Worm (Caenorhabditis elegans): Measurements from ENCODE around the gene nhr-226.
"Not testable (repeated sequence)": the region's sequence is repeated elsewhere in the genome, so short reads cannot be mapped to it uniquely, and the experiment has no call there.

nhr-226 gene

DNA sequence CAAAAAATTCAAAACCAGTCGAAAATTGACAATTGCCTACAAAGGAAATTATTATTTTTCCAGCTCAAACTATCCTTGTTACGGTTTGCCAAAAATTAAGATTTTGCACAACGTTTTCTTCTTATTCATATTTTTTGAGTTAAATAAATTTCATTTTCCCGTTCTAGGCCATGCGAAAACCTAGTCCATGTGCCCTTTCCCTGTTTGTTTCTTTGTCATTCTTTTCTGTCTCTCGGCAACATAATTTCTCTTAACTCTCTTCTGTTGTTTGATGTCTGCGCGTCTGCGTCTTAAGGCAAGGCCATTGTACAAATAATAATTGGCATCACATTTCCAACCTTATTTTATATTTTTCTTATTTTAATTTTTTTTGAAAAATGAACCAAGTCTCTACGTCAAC lies 13.2 kb upstream of the nhr-226 start, which contains the start of gene nhr-228:
TSS of gene nhr-228 (plus strand) at position 261 of the 400 bp plus-strand sequence.
- TF ChIP-seq unc-62 (GFP tag; optimal IDR thresholded peaks at IDR 0.05): no peak

DNA sequence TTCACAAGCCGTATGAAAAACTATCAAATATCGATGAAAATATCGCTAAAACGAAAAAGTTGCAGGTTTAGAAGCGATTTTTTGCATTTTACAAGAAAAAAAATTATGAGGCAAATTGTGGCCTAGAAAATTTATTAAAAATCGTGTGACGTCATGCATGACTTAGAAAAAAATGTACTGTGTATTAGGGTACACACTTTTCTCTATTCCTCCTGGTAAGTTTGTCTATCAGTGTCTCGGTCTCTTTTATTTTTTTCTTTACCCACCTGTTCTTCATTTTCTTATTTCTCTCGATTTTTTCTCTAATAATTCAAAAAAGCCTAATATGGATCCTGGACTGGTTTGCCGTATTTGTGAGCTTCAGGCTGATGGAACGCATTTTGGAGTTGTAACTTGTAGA lies 9.6 kb upstream of the nhr-226 start, which contains the start of gene nhr-227:
TSS of gene nhr-227 (plus strand) at position 326 of the 400 bp plus-strand sequence.
- TF ChIP-seq unc-62 (GFP tag; optimal IDR thresholded peaks at IDR 0.05): no peak

DNA sequence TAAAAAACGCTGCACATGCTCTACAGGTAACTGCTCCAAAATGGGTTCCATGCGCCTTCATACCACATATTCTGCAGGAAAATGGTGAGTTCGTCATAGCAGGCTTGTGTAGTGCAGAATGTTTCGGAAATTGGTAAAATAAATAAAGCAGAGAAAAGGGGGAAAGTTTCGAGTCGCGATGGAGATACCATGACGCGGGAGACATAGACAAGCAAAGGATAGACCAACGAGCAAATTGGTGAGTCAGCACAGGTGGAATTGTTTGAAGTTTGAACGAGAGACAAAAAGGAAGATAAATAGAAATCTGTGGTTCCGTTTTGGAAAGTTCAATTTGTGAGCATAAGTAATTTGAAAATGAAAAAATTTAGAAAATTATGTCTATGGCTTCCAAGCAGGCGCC lies 4.3 kb upstream of the nhr-226 start, which contains the start of gene nhr-225:
TSS of gene nhr-225 (minus strand) at position 146 of the 400 bp plus-strand sequence.
- no peak for TF ChIP-seq unc-62 (GFP tag; optimal IDR thresholded peaks at IDR 0.05)

DNA sequence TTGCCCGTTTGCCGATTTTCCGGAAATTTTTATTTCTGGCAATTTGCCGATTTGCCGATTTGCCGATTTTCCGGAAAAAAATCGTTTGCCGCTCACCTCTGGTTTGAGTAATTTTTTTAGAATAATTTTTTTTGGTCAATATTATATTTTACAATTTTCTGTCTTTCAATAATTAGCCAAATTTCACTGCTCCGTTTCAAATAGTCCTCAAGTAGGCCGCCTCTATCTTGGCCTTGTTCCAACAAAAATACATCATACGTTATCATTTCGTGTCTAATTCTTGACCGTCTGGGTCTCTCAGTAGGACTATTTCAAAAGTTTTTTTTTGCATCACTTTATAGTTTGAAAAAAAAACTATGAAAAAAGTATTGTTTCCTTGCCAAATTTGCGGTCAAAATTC lies 2.4 kb upstream of the nhr-226 start, which contains the start of gene nhr-115:
TSS of gene nhr-115 (plus strand) at position 301 of the 400 bp plus-strand sequence.
- no peak for TF ChIP-seq unc-62 (GFP tag; optimal IDR thresholded peaks at IDR 0.05)

DNA sequence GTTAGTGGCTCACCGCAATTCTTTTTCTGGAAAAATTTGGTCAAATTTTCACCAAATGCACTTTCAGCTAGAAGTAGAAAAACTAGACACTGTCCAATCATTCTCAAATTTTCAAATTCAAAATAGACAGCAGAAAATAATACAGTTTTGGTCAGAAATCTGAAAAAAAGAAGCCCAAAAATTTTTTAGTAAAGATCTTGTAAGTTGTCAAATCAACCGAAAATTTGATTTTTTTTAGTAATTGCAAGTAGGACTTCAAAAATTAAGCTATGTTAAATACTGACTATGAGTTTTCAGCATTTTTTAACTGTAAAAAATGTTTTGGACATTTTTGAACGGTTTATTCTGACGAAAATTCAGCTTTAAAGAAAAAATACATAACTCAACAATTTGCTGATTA lies 6.2 kb downstream of the nhr-226 start, which contains the start of gene Y19D10B.8:
TSS of gene Y19D10B.8 (minus strand) at position 101 of the 400 bp plus-strand sequence.
- no peak for TF ChIP-seq unc-62 (GFP tag; optimal IDR thresholded peaks at IDR 0.05)

- TF ChIP-seq unc-62 (GFP tag; optimal IDR thresholded peaks at IDR 0.05): no peak
These were observed 9.1 kb downstream of the nhr-226 start, which contains the start of gene irld-15 for ce11 chrV:2303775-2304174. Gene irld-15, minus strand, starts transcription at chrV:2303875.

DNA sequence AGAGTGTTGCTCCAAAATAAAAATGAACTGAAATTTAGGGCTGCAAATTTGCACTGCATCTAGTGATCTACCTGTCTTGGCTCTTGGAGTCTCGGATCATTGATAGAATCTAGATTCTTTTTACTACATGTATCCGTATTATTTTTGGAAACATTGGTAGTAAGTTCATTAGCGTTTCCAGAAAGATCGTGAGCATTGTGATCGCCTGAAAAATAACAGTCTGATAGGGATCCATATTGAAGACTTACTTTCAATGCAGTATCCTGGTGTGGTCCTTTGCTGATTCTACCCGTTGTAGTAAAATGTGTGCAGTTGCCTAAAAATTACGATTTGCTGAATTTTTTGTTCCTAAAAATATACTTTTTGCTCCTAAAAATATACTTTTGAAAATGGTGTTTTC lies 11.7 kb downstream of the nhr-226 start:
- TF ChIP-seq unc-62 (GFP tag; optimal IDR thresholded peaks at IDR 0.05): no peak

- no peak for TF ChIP-seq unc-62 (GFP tag; optimal IDR thresholded peaks at IDR 0.05)
These were observed 13.6 kb downstream of the nhr-226 start for ce11 chrV:2308246-2308645.

ce11 chrV:2321001-2321400 lies 26.3 kb downstream of the nhr-226 start, which contains the start of gene Y19D10B.6:
Gene Y19D10B.6, minus strand, starts transcription at chrV:2321101.
- not testable (repeated sequence) for TF ChIP-seq unc-62 (GFP tag; optimal IDR thresholded peaks at IDR 0.05)

DNA sequence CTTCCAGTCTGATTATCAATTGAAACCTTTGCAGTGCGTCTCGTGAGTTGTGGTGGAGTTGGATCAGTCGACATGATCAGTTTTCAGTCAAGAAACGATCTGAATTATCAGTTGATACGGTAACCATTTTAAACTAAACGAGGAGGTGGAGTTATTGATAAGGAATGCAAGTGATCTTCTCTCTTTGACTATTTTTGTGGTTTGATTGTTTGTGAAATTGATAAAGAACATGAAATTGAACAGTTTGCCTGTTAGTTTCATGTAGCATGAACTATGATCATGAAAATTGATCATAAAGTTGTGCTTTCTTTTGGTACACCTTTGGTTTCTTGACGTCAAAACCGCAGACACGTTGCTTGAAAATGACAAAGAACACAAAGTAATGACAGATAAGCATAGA lies 27.8 kb downstream of the nhr-226 start, which contains the start of gene pud-1.2:
TSS of gene pud-1.2 (minus strand) at position 101 of the 400 bp plus-strand sequence.
- not testable (repeated sequence) for TF ChIP-seq unc-62 (GFP tag; optimal IDR thresholded peaks at IDR 0.05)

- TF ChIP-seq unc-62 (GFP tag; optimal IDR thresholded peaks at IDR 0.05): no peak
These were observed 29.6 kb downstream of the nhr-226 start for ce11 chrV:2324260-2324659.

DNA sequence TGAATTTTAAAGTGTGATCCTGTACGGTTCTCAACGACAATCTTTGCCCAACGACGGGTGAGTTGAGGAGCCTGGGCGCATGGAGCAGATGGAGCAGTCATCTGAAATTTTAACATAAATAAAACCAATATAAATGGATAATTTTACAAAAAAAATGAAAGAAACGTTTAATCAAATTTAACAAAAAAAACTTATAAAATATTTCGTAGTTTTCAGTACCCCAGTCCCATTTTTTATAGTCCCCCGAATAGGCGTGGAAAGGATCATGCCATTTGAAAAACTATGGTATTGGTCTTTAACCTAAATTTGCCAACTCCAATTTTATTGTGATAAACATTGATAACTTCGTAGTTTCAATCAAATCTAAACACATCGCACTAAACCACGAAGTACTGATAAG lies 30.4 kb downstream of the nhr-226 start, which contains the start of gene pud-3:
TSS of gene pud-3 (minus strand) at position 101 of the 400 bp plus-strand sequence.
- TF ChIP-seq unc-62 (GFP tag; optimal IDR thresholded peaks at IDR 0.05): no peak

- no peak for TF ChIP-seq unc-62 (GFP tag; optimal IDR thresholded peaks at IDR 0.05)
These were observed 31.7 kb downstream of the nhr-226 start, which contains the start of gene pud-4 for ce11 chrV:2326378-2326777. Gene pud-4, plus strand, starts transcription at chrV:2326678.

ce11 chrV:2327124-2327523 lies 32.4 kb downstream of the nhr-226 start:
- TF ChIP-seq unc-62 (GFP tag; optimal IDR thresholded peaks at IDR 0.05): no peak

DNA sequence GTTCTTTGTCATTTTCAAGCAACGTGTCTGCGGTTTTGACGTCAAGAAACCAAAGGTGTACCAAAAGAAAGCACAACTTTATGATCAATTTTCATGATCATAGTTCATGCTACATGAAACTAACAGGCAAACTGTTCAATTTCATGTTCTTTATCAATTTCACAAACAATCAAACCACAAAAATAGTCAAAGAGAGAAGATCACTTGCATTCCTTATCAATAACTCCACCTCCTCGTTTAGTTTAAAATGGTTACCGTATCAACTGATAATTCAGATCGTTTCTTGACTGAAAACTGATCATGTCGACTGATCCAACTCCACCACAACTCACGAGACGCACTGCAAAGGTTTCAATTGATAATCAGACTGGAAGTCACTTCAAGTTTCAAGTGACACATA lies 35.5 kb downstream of the nhr-226 start, which contains the start of gene pud-1.1:
TSS of gene pud-1.1 (plus strand) at position 301 of the 400 bp plus-strand sequence.
- not testable (repeated sequence) for TF ChIP-seq unc-62 (GFP tag; optimal IDR thresholded peaks at IDR 0.05)

- TF ChIP-seq unc-62 (GFP tag; optimal IDR thresholded peaks at IDR 0.05): not testable (repeated sequence)
These were observed 36.9 kb downstream of the nhr-226 start, which contains the start of gene irld-32 for ce11 chrV:2331616-2332015. Gene irld-32, plus strand, starts transcription at chrV:2331916.

ce11 chrV:2336151-2336550 lies 41.5 kb downstream of the nhr-226 start, which contains the start of gene irld-28:
Gene irld-28, minus strand, starts transcription at chrV:2336251.
- TF ChIP-seq unc-62 (GFP tag; optimal IDR thresholded peaks at IDR 0.05): no peak
